Fruit fly (Drosophila melanogaster) whole organism, adult: ENCODE data around the gene CG32119.

ENCODE experiments used
- CG11617 ChIP-seq: fragments of 200-800 bp; sonication (Bioruptor generic); optimal IDR thresholded peaks from 2 replicates; lab custom pipeline; 2017; ENCODE audit warnings: mild to moderate bottlenecking, missing biosample characterization, missing genetic modification reagents, missing genetic modification characterization
- CG14711 ChIP-seq: fragments of 200-800 bp; sonication (Bioruptor generic); optimal IDR thresholded peaks from 2 replicates; lab custom pipeline; 2018; ENCODE audit warnings: missing biosample characterization, mild to moderate bottlenecking, missing genetic modification characterization, moderate library complexity
- CG7045 ChIP-seq: fragments of 200-800 bp; sonication (Bioruptor generic); optimal IDR thresholded peaks from 2 replicates; lab custom pipeline; 2017; ENCODE audit warnings: missing biosample characterization, mild to moderate bottlenecking, missing genetic modification characterization
- CG7101 ChIP-seq: fragments of 200-800 bp; sonication (Bioruptor generic); optimal IDR thresholded peaks from 2 replicates; lab custom pipeline; 2018; ENCODE audit warnings: missing biosample characterization, mild to moderate bottlenecking, missing genetic modification characterization, moderate library complexity
- bab1 ChIP-seq: fragments of 200-800 bp; sonication (Bioruptor generic); optimal IDR thresholded peaks from 3 replicates; lab custom pipeline; 2019; ENCODE audit warnings: missing biosample characterization, mild to moderate bottlenecking, missing genetic modification characterization, moderate library complexity
- cnc ChIP-seq, 2 experiments: fragments of >200 bp; optimal IDR thresholded peaks; 2 replicates each; lab custom pipeline; 2017
- kay ChIP-seq: fragments of 200-800 bp; sonication (Bioruptor generic); peaks from one replicate; lab custom pipeline; 2016; ENCODE audit warnings: missing biosample characterization, missing genetic modification characterization, borderline replicate concordance
- ovo ChIP-seq: fragments of 200-800 bp; sonication (Bioruptor generic); optimal IDR thresholded peaks from 2 replicates; lab custom pipeline; 2016; ENCODE audit warnings: missing biosample characterization, missing genetic modification characterization
- tj ChIP-seq: fragments of 200-800 bp; sonication (Bioruptor generic); optimal IDR thresholded peaks from 3 replicates; lab custom pipeline; 2017; ENCODE audit warnings: missing biosample characterization, mild to moderate bottlenecking, missing genetic modification characterization, moderate library complexity

DNA sequence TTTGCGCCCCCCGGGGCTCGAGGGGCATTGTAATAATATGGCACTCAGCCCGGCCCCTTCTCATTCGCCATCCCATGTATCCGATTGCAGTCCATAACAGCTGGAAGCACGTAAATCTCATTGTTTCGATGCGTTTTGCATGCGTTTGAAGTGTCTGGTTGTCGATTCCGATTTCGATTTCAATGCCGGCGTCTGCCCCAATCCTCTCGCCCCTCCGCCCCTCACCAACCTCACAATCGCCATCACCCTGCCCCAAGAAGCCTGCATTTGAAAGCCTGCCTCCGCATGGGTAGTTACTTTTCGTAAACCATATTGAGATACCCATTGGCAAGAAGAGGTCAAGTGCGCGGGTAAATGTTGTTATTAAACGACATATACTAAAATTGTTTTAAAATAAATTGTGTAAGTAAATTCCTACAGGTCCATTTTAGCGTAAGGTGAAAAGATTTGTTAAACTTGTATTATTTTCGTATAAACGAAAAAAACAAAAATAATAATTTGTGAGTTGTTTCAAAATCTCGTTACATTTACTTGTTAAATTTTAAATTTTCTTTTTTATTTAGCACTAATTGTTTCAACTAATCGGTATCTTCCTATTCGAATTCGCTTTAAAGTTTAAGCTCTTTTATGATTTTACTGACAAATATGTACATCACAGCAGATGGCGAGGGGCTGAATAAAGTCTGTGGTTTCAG is 35.7 kb downstream of the CG32119 start:
- TF ChIP-seq CG11617 (GFP tag; lab: Kevin White, UChicago) (no peak), CG7045 (no peak), cnc (optimal IDR thresholded peaks at IDR 0.05; lab: Kevin White, UChicago) (no peak), CG14711 (no peak), tj (GFP tag; lab: Kevin White, UChicago) (no peak), CG7101 (tag; lab: Kevin White, UChicago) (no peak), ovo (GFP tag; lab: Kevin White, UChicago) (no peak), kay (GFP tag; lab: Kevin White, UChicago) (no peak), bab1 (GFP tag; lab: Kevin White, UChicago) (no peak)
